Worm (Caenorhabditis elegans) whole organism, early embryonic: ENCODE measurements around the gene wip-1.
A peak's percentile ranks its signal among the peaks of the same experiment; 100 is the strongest.
"Not testable (repeated sequence)": the region's sequence is repeated elsewhere in the genome, so short reads cannot be mapped to it uniquely, and the experiment has no call there.

Source experiments
- B0310.2 ChIP-seq: sonication (generic microtip); optimal IDR thresholded peaks from 2 replicates; lab custom pipeline; 2016; ENCODE audit warnings: mild to moderate bottlenecking, missing genetic modification characterization, missing compliant biosample characterization
- F13C5.2 ChIP-seq: sonication (generic microtip); optimal IDR thresholded peaks from 2 replicates; lab custom pipeline; 2017; ENCODE audit warnings: mild to moderate bottlenecking, missing genetic modification characterization, inconsistent platforms, missing compliant biosample characterization
- aly-1 ChIP-seq: sonication (generic microtip); optimal IDR thresholded peaks from 2 replicates; lab custom pipeline; 2016; ENCODE audit warnings: missing genetic modification characterization, missing compliant biosample characterization
- ama-1 ChIP-seq: fragments of 150-350 bp; optimal IDR thresholded peaks from 2 replicates; lab custom pipeline; 2014
- ceh-13 ChIP-seq: fragments of 200-800 bp; sonication (Bioruptor generic); optimal IDR thresholded peaks from 2 replicates; lab custom pipeline; 2018; ENCODE audit warnings: mild to moderate bottlenecking, missing genetic modification characterization, missing compliant biosample characterization
- ceh-36 ChIP-seq: sonication (generic microtip); optimal IDR thresholded peaks from 2 replicates; lab custom pipeline; 2016; ENCODE audit warnings: missing genetic modification characterization, inconsistent platforms, missing compliant biosample characterization
- ets-7 ChIP-seq: sonication (generic microtip); optimal IDR thresholded peaks from 2 replicates; lab custom pipeline; 2016; ENCODE audit warnings: missing genotype, missing genetic modification characterization, missing compliant biosample characterization
- flt-1 ChIP-seq: fragments of 200-800 bp; sonication (Bioruptor generic); IDR thresholded peaks from 2 replicates; pipeline ENCODE4 v1.3.6; 2022; ENCODE audit warnings: missing genetic modification characterization, missing compliant biosample characterization
- hmbx-1 ChIP-seq: sonication (generic microtip); optimal IDR thresholded peaks from 2 replicates; lab custom pipeline; 2016; ENCODE audit warnings: mild to moderate bottlenecking, missing genetic modification characterization, missing compliant biosample characterization
- hmg-4 ChIP-seq: fragments of 200-800 bp; sonication (Bioruptor generic); optimal IDR thresholded peaks from 2 replicates; lab custom pipeline; 2018; ENCODE audit warnings: mild to moderate bottlenecking, missing genetic modification characterization, missing compliant biosample characterization
- hnd-1 ChIP-seq: sonication (generic microtip); optimal IDR thresholded peaks from 2 replicates; lab custom pipeline; 2016; ENCODE audit warnings: missing genetic modification characterization, missing compliant biosample characterization
- pes-1 ChIP-seq: fragments of 200-800 bp; sonication (Bioruptor generic); IDR thresholded peaks from 2 replicates; pipeline ENCODE4 v1.3.6; 2022; ENCODE audit warnings: missing genetic modification reagents, missing genetic modification characterization, missing compliant biosample characterization
- scrt-1 ChIP-seq: fragments of 200-800 bp; sonication (Bioruptor generic); IDR thresholded peaks from 2 replicates; pipeline ENCODE4 v1.3.6; 2022; ENCODE audit warnings: missing genetic modification characterization, missing compliant biosample characterization
- sea-1 ChIP-seq: fragments of 200-800 bp; sonication (Bioruptor generic); conservative IDR thresholded peaks from 2 replicates; pipeline ENCODE4 v1.3.6; 2022; ENCODE audit warnings: missing genetic modification characterization, missing compliant biosample characterization
- tbx-11 ChIP-seq: fragments of 200-800 bp; sonication (Bioruptor generic); IDR thresholded peaks from 2 replicates; pipeline ENCODE4 v1.3.6; 2022; ENCODE audit warnings: missing genetic modification characterization, missing compliant biosample characterization
- tbx-37 ChIP-seq: fragments of 200-800 bp; sonication (Bioruptor generic); conservative IDR thresholded peaks from 2 replicates; pipeline ENCODE4 v1.3.6; 2022; ENCODE audit warnings: missing genetic modification reagents, missing genetic modification characterization, missing compliant biosample characterization
- tra-4 ChIP-seq: sonication (generic microtip); optimal IDR thresholded peaks from 2 replicates; lab custom pipeline; 2017; ENCODE audit warnings: missing genetic modification characterization, missing compliant biosample characterization

Gene wip-1

DNA sequence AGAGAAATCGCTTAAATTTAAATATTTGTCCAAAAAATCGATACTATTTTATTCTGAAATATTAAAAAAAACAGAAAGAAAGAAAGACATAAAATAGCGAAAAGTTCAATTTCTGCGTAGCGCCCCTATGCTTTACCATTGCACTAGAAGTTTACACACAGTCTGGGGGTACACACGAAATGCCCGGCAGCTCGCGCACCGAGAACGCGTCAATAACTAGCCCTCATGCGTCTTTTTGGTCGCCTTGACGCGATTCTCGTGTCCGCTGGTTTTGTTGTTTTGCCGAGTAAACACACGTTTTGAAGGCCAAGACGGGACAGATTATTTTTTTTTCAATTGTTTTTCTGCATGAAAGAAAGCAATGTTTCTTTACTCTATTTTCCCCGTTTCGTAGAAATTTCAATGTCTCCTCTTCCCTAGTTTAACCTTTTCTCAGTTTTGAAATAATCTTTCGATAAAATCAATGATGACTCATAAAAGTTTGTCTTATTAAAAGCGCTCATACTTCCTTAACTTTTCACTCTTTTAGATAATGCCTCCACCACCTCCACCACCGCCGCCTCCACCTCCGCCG, at the start of gene wip-1:
TSS of gene wip-1 (plus strand) at position 524 of the 574 bp plus-strand sequence.
- TF ChIP-seq ceh-13: peak; percentile 22
- TF ChIP-seq ceh-36 (tag; lab: Kevin White, UChicago): no peak
- TF ChIP-seq pes-1: peak; percentile 77
- TF ChIP-seq scrt-1: peak; percentile 65
- peak; percentile 56 for TF ChIP-seq aly-1 (tag; lab: Kevin White, UChicago)
- no peak for TF ChIP-seq hnd-1
- TF ChIP-seq F13C5.2: peak; percentile 93
- peak; percentile 95 for TF ChIP-seq hmg-4 (GFP tag; lab: Kevin White, UChicago)
- TF ChIP-seq hmbx-1: no peak
- TF ChIP-seq ama-1 (lab: Kevin White, UChicago): no peak
- 0 out of 2 replicates have a peak, but pooled peaks have one; percentile 35 for TF ChIP-seq sea-1 (GFP tag; lab: Robert Waterston, UW)
- TF ChIP-seq tra-4: peak; percentile 65
- peak; percentile 67; the same call in 1 of the 2 replicates for TF ChIP-seq tbx-37 (GFP tag; lab: Robert Waterston, UW)
- TF ChIP-seq flt-1 (GFP tag; lab: Robert Waterston, UW): peak; percentile 75
- peak; percentile 44 for TF ChIP-seq ets-7 (tag; lab: Kevin White, UChicago)
- no peak for TF ChIP-seq B0310.2
- TF ChIP-seq tbx-11 (GFP tag; lab: Robert Waterston, UW): peak; percentile 67

DNA sequence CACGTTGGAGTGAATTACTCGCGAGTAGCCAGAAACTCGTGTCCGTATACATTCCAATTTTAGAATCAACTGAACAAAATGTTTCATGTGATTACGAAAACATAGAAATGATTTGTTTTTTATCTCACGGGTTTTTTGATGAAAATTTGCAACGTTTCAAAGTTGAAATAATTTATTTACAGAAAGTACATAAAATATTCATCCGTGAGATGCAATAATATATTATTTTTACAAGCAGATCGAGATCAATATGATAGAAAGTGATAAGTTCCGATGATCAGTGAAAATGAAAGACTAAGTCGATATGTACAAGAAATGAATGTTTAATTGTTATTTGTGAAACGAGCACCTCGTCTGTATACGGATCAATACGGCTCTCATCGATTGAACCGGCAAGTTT, 38.1 kb upstream of the wip-1 start, which contains the start of gene C27F2.6:
TSS of gene C27F2.6 (minus strand) at position 101 of the 400 bp plus-strand sequence.
- TF ChIP-seq scrt-1; tbx-11 (GFP tag; lab: Robert Waterston, UW); aly-1 (tag; lab: Kevin White, UChicago): not testable (repeated sequence)

DNA sequence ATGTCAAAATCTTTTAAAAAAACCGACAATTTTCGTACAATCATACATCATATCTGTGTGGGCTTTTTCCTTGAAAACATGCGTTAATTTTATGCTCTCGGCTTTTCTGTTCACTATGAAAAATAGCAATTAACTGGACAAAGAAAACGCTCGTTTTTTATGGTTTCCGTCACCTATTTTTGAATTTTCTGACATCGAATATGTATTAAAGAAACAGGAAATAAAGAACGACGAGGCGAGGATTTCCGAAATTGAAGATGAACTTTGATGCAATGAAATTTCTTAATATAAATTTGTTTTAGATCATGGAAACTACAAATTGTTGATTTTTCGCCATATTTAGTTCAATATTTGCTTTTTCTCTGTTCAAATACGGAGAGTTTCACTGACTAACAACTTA, 34.5 kb upstream of the wip-1 start:
- TF ChIP-seq B0310.2 (no peak), F13C5.2 (no peak), sea-1 (GFP tag; lab: Robert Waterston, UW) (no peak), flt-1 (GFP tag; lab: Robert Waterston, UW) (no peak), hmg-4 (GFP tag; lab: Kevin White, UChicago) (no peak), tbx-11 (GFP tag; lab: Robert Waterston, UW) (no peak), tra-4 (no peak), hmbx-1 (no peak), aly-1 (tag; lab: Kevin White, UChicago) (no peak), ets-7 (tag; lab: Kevin White, UChicago) (no peak), ceh-13 (no peak), tbx-37 (GFP tag; lab: Robert Waterston, UW) (no peak), ama-1 (lab: Kevin White, UChicago) (no peak), hnd-1 (no peak)

DNA sequence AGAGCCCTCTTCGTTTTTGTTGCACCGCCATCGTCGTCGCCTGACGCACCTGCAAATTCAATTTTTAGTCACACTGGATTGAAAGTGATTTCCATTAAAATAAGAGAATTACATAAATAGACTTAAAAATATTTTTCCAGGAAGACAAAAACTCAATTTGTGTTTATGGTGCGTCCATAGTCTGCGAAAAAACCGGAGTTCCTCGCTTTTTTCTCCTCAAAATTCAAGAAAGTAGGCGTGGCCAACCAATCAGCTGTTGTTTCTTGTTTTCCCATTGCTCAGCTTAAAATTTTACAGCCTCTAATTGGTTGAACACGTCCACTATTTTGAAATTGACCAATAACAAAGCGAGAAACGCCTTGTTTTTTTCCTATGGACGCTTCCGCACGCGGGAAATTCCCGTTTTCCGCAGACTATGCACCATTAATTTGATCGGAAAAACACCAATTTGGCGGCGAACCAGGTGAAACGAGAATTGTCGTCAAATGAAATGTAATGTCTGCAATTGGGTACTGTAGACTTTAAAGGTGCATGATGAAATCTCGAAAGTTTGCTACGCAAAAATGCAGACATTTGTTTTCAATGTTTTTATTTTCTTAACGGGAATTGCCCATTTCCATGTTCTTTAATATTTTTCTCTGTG, 33.9 kb upstream of the wip-1 start, which contains the start of gene C27F2.7:
TSS of gene C27F2.7 (minus strand) at position 51 of the 643 bp plus-strand sequence.
- TF ChIP-seq hmg-4 (GFP tag; lab: Kevin White, UChicago) (no peak), tbx-11 (GFP tag; lab: Robert Waterston, UW) (no peak), F13C5.2 (no peak), ceh-36 (tag; lab: Kevin White, UChicago) (no peak), tra-4 (no peak), scrt-1 (no peak), hmbx-1 (no peak), aly-1 (tag; lab: Kevin White, UChicago) (no peak), tbx-37 (GFP tag; lab: Robert Waterston, UW) (no peak), pes-1 (no peak), flt-1 (GFP tag; lab: Robert Waterston, UW) (no peak), sea-1 (GFP tag; lab: Robert Waterston, UW) (no peak), hnd-1 (no peak), ets-7 (tag; lab: Kevin White, UChicago) (no peak), B0310.2 (no peak), ama-1 (lab: Kevin White, UChicago) (no peak)

DNA sequence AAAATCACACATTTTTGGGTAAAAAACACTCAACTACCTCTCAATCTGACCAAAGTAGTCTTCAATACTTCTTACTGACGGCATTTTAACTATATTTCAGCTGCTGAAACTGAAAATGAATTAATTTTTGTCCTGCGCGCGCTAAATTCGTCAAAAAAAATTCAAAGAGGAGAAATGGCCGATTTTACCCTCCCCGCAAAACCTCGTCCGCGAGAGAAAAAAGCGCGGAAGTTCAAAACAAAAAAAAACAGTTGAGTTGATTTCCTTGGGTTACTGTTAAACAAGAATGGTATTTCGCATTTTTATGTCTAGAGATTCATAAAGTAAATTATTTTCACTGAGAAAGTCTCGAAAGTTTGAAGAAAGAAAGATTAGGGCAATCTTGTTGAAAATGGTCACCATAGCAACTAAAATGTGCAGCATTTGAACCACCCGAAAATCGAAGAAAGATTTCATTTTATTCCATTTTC, 31.6 kb upstream of the wip-1 start, which contains the start of the genes C27F2.10 and wdr-60:
TSS of gene C27F2.10 (minus strand) at position 109 of the 470 bp plus-strand sequence.
TSS of gene wdr-60 (plus strand) at position 420 of the 470 bp plus-strand sequence.
- TF ChIP-seq tbx-37 (GFP tag; lab: Robert Waterston, UW) (peak; percentile 58), ceh-13 (no peak), F13C5.2 (no peak)

DNA sequence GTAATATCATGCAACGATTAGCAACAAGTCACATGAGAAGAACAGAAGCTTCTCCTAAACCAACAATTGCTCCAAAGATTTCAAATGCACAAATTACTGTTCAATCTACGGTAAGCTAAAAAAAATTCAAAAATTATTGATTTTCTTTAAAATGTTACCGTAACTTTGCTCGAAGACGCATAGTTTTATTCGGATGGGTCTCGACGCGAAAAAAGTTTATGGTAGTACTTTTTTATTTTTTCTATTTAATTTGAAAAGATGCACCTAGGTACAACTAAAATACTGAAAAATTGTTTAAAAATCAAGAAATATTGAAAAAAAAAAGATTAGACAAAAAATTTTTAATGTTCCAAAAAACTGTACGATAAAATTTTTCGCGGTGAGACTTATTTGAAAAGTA, 30.8 kb upstream of the wip-1 start:
- TF ChIP-seq hmg-4 (GFP tag; lab: Kevin White, UChicago) (no peak), pes-1 (no peak), tbx-11 (GFP tag; lab: Robert Waterston, UW) (no peak), hnd-1 (no peak), sea-1 (GFP tag; lab: Robert Waterston, UW) (no peak), B0310.2 (no peak), F13C5.2 (no peak), hmbx-1 (no peak), tbx-37 (GFP tag; lab: Robert Waterston, UW) (no peak), flt-1 (GFP tag; lab: Robert Waterston, UW) (no peak), ets-7 (tag; lab: Kevin White, UChicago) (no peak), aly-1 (tag; lab: Kevin White, UChicago) (no peak), ama-1 (lab: Kevin White, UChicago) (no peak)

DNA sequence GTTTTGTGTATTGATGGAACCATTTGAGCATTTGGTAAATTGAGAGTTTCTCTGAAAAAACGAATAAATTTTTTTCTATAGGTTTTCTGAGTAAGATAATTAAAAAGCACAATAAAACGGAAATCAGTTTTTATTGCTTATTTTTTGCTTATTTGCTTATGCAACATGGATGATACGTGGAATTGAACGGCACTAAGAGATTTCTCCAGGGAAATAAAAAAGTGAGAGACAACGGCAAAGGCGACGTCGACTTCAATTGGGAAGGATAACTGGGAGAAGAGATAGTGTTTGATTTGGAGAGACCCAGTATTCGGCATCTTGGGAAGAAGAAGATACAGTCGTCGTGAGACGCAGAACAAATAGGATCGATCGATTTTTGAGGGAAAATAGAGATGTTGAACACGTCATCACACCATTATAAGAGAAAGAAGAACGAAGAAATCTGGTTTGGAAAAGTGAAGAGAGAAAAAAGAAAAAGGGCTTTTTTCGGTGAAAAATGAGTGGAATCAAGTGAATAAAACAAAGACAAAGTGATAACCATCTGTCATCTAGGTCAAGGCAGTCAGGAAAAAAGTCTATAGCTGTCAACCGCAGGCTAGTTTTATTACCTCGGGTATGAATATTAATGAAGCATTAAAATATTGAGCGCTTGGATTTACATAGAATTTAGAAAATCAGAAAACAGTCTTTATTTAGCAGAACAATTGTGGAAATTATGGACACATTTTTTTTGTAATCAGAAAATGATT, 20.2 kb upstream of the wip-1 start, which contains the start of gene tmem-131:
TSS of gene tmem-131 (minus strand) at position 51 of the 749 bp plus-strand sequence.
- TF ChIP-seq sea-1 (GFP tag; lab: Robert Waterston, UW) (no peak), flt-1 (GFP tag; lab: Robert Waterston, UW) (no peak), hmbx-1 (no peak), tra-4 (no peak), scrt-1 (no peak), ama-1 (lab: Kevin White, UChicago) (no peak), F13C5.2 (no peak), B0310.2 (no peak), hnd-1 (no peak)
